Worm (Caenorhabditis elegans): Measurements from ENCODE around the gene kqt-3.

DNA sequence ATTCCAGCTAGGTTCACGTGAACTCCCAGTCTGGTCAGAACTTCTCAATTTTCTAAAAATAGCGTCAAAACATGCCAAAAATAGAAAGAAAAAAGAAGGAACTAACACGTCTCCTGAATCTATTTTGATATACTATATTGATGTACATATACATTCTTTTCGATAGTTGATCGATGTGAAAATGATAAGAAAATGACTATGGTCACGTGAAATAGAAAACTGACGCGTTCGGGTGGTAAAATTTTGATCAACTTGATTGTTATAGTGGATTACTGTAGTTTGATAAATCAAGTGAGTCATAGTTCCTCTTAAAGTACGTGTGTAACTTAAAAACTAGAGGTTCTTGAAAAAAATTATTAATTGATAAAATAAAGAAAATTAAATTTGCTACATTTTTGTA lies 31.7 kb upstream of the kqt-3 start:
- TF ChIP-seq ama-1 (optimal IDR thresholded peaks at IDR 0.05) (no peak), sea-1 (GFP tag; conservative IDR thresholded peaks at IDR 0.05) (no peak), aly-1 (tag; optimal IDR thresholded peaks at IDR 0.05) (no peak), ceh-36 (tag; optimal IDR thresholded peaks at IDR 0.05) (no peak), tra-4 (tag; optimal IDR thresholded peaks at IDR 0.05) (no peak), ets-7 (tag; optimal IDR thresholded peaks at IDR 0.05) (no peak), scrt-1 (GFP tag; IDR thresholded peaks at IDR 0.05) (no peak), tbx-11 (GFP tag; IDR thresholded peaks at IDR 0.05) (no peak), hmg-4 (GFP tag; optimal IDR thresholded peaks at IDR 0.05) (no peak), pes-1 (GFP tag; IDR thresholded peaks at IDR 0.05) (no peak), flt-1 (GFP tag; IDR thresholded peaks at IDR 0.05) (no peak), hmbx-1 (tag; optimal IDR thresholded peaks at IDR 0.05) (no peak)

All from whole organism, early embryonic.